Worm (Caenorhabditis elegans) whole organism, early embryonic: Measurements from ENCODE around the gene sec-6.

Experiments
- ama-1 ChIP-seq: fragments of 150-350 bp; optimal IDR thresholded peaks from 2 replicates; lab custom pipeline; 2014
- ceh-13 ChIP-seq: fragments of 200-800 bp; sonication (Bioruptor generic); optimal IDR thresholded peaks from 2 replicates; lab custom pipeline; 2018; ENCODE audit warnings: mild to moderate bottlenecking, missing genetic modification characterization, missing compliant biosample characterization
- hmbx-1 ChIP-seq: sonication (generic microtip); optimal IDR thresholded peaks from 2 replicates; lab custom pipeline; 2016; ENCODE audit warnings: mild to moderate bottlenecking, missing genetic modification characterization, missing compliant biosample characterization
- tbx-11 ChIP-seq: fragments of 200-800 bp; sonication (Bioruptor generic); IDR thresholded peaks from 2 replicates; pipeline ENCODE4 v1.3.6; 2022; ENCODE audit warnings: missing genetic modification characterization, missing compliant biosample characterization
- tra-4 ChIP-seq: sonication (generic microtip); optimal IDR thresholded peaks from 2 replicates; lab custom pipeline; 2017; ENCODE audit warnings: missing genetic modification characterization, missing compliant biosample characterization

ce11 chrII:5412467-5412866 lies 53.1 kb downstream of the sec-6 start, which contains the start of the genes EEED8.13 and EEED8.18:
- TF ChIP-seq tbx-11 (GFP tag; lab: Robert Waterston, UW) (no peak), hmbx-1 (tag; lab: Kevin White, UChicago) (no peak), tra-4 (tag; lab: Kevin White, UChicago) (no peak), ama-1 (lab: Kevin White, UChicago) (no peak), ceh-13 (GFP tag; lab: Kevin White, UChicago) (no peak)
